Worm (Caenorhabditis elegans): ENCODE measurements around the gene F25H9.6.
"Not testable (repeated sequence)": the region's sequence is repeated elsewhere in the genome, so short reads cannot be mapped to it uniquely, and the experiment has no call there.

F25H9.6 gene

DNA sequence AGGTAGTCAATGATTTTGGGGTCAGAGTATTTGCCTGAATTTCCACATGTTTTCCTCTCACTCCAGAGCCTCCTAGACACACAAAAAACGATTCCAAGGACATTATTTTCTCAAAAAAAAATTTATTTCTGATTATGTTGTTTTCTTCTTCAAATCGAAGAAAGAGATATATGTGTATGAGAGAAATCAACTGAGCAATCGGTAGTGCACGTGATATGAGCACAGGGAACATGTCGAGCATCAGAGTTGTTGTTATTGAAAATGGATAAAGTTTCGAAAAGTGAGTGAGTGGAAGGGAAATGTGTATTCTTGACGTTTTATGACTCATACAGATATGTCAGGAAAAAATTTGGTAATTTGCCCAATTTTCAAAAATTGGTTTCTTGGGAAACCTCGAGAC is 3.9 kb upstream of the F25H9.6 start:
- no peak for TF ChIP-seq W03F9.2 (tag; optimal IDR thresholded peaks at IDR 0.05)
- no peak for TF ChIP-seq dao-5 (tag; optimal IDR thresholded peaks at IDR 0.05)
- TF ChIP-seq him-1 (tag; optimal IDR thresholded peaks at IDR 0.05): no peak

ce11 chrV:13464123-13464522 is 4.0 kb downstream of the F25H9.6 start:
- TF ChIP-seq W03F9.2 (tag; optimal IDR thresholded peaks at IDR 0.05) (no peak), him-1 (tag; optimal IDR thresholded peaks at IDR 0.05) (no peak), dao-5 (tag; optimal IDR thresholded peaks at IDR 0.05) (no peak)

- TF ChIP-seq dao-5 (tag; optimal IDR thresholded peaks at IDR 0.05) (no peak), W03F9.2 (tag; optimal IDR thresholded peaks at IDR 0.05) (peak; percentile 55)
Observed at ce11 chrV:13462974-13463373, 5.2 kb downstream of the F25H9.6 start, which contains the start of gene frm-10. TSS of gene frm-10 (plus strand) at chrV:13463207.

DNA sequence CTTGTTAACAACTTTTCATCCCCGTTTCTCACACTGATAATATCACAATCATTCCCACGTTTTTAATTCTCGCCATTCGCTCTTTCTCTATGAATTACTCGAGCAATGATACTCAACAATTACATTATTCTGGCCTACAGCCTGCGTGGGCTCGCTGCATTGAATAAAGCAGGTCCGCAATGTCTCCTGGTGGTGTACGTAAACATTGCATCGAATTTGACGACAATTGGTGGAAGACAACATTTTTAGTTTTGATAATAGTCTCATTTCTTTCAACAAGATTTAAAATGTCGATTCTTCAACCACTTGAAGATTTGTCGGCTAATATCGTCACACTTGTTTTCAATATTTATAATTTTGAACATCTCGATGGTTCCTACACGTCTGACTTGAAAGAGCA is 8.8 kb downstream of the F25H9.6 start, which contains the start of gene bath-39:
Gene bath-39 (plus strand): TSS at position 137 of the 400 bp plus-strand sequence.
- no peak for TF ChIP-seq him-1 (tag; optimal IDR thresholded peaks at IDR 0.05)
- TF ChIP-seq dao-5 (tag; optimal IDR thresholded peaks at IDR 0.05): no peak
- no peak for TF ChIP-seq W03F9.2 (tag; optimal IDR thresholded peaks at IDR 0.05)

ce11 chrV:13457858-13458257 is 10.3 kb downstream of the F25H9.6 start, which contains the start of gene F25H9.2:
TSS of gene F25H9.2 (plus strand) at chrV:13458083.
- TF ChIP-seq dao-5 (tag; optimal IDR thresholded peaks at IDR 0.05): no peak
- no peak for TF ChIP-seq him-1 (tag; optimal IDR thresholded peaks at IDR 0.05)
- TF ChIP-seq W03F9.2 (tag; optimal IDR thresholded peaks at IDR 0.05): no peak

DNA sequence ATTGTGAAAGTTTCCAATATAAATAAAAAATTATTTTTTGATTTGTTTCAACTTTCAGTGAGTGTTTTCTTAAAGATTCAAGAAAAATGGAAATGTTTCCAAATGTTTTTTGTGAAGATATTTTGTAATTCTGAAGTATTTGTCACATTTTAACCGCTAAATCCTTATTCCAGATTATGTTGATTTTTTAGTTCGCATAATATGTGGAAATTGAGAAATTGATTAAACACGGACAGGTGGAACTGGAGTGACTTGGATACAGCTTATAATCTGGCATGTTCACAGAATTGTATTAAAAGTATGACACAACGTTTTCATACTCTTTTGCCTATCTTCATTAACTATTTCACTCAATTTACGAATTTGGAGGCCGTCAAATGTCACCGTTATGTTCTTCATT is 12.7 kb downstream of the F25H9.6 start, which contains the start of gene lurp-3:
Gene lurp-3 (plus strand): TSS at position 301 of the 400 bp plus-strand sequence.
- TF ChIP-seq W03F9.2 (tag; optimal IDR thresholded peaks at IDR 0.05) (no peak), dao-5 (tag; optimal IDR thresholded peaks at IDR 0.05) (no peak), him-1 (tag; optimal IDR thresholded peaks at IDR 0.05) (no peak)

ce11 chrV:13453334-13453733 is 14.8 kb downstream of the F25H9.6 start, which contains the start of gene lurp-2:
TSS of gene lurp-2 (plus strand) at chrV:13453634.
- TF ChIP-seq dao-5 (tag; optimal IDR thresholded peaks at IDR 0.05): no peak
- no peak for TF ChIP-seq W03F9.2 (tag; optimal IDR thresholded peaks at IDR 0.05)
- TF ChIP-seq him-1 (tag; optimal IDR thresholded peaks at IDR 0.05): no peak

ce11 chrV:13445229-13445949 is 22.8 kb downstream of the F25H9.6 start, which contains the start of gene Y2H9A.4:
TSS of gene Y2H9A.4 (plus strand) at chrV:13445899.
- TF ChIP-seq him-1 (tag; optimal IDR thresholded peaks at IDR 0.05) (no peak), W03F9.2 (tag; optimal IDR thresholded peaks at IDR 0.05) (no peak), dao-5 (tag; optimal IDR thresholded peaks at IDR 0.05) (no peak)

ce11 chrV:13443535-13443934 is 24.6 kb downstream of the F25H9.6 start, which contains the start of gene Y2H9A.6:
TSS of gene Y2H9A.6 (plus strand) at chrV:13443835.
- not testable (repeated sequence) for TF ChIP-seq W03F9.2, dao-5, him-1 (tag; optimal IDR thresholded peaks at IDR 0.05)

DNA sequence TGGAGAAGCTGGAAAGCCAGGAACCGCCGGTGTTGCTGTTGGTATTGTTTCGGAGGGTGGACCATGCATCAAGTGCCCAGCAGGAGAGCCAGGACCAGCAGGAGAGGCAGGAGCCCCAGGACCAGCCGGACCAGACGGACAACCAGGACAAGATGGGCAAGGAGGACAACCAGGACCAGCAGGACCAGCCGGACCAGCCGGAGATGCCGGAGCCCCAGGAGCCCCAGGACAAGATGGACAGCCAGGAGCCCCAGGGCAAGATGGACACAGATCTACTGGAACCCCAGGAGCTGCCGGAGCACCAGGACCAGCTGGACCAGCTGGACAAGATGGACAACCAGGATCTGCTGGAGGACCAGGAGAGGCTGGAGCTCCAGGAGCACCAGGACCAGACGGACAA is 25.3 kb downstream of the F25H9.6 start:
- TF ChIP-seq him-1 (tag; optimal IDR thresholded peaks at IDR 0.05) (no peak), dao-5 (tag; optimal IDR thresholded peaks at IDR 0.05) (no peak), W03F9.2 (tag; optimal IDR thresholded peaks at IDR 0.05) (no peak)

ce11 chrV:13441661-13442060 is 26.5 kb downstream of the F25H9.6 start, which contains the start of gene col-162:
TSS of gene col-162 (plus strand) at chrV:13441961.
- no peak for TF ChIP-seq W03F9.2 (tag; optimal IDR thresholded peaks at IDR 0.05)
- TF ChIP-seq dao-5 (tag; optimal IDR thresholded peaks at IDR 0.05): no peak
- TF ChIP-seq him-1 (tag; optimal IDR thresholded peaks at IDR 0.05): no peak

DNA sequence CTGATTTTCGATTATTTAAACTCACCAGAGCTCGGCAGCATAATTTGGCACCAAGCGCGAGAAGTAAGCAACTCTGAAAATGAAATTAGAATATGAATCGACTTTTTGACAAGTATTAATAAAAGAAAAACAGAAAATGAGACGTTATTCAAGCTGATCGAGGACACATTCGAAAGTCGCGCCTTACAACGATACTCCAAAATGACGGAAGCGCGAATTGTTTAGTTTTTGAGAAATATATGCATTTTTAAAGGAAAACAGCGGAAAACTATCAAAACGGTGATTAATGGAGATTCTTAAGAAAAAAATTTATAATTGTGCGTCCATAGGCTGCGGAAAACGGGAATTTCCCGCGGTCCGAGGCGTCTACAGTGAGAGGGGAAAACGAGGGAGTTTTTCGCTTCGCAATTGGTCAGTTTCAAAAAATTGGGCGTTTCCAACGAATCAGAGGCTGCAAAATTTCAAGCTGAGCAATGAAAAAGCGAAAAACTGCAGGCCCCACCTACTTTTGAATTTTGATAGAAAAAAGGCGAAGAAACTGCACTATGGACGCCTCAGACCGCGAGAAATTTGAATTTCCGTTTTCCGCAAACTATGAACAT is 30.6 kb downstream of the F25H9.6 start, which contains the start of gene mes-4:
Gene mes-4 (minus strand): TSS at position 73 of the 602 bp plus-strand sequence.
- TF ChIP-seq W03F9.2 (tag; optimal IDR thresholded peaks at IDR 0.05) (no peak), dao-5 (tag; optimal IDR thresholded peaks at IDR 0.05) (no peak), him-1 (tag; optimal IDR thresholded peaks at IDR 0.05) (no peak)

DNA sequence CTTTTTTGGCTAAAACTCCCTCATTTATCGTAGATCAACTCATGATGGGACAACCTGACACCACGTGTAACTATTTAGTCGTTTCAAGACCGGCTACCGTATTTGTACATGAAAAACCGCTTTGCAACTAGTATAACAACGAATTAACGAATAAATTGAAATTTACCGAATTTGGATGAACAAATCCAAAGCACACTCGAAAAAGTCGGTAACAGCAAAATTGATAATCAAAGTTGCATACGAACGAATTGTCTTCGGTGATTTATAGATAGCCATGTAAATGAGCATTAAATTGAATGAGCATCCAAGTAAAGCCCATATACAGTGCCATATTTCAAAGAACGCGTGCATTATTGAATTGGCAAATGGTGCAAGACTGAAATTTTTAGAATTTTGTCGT is 35.8 kb downstream of the F25H9.6 start, which contains the start of gene srd-17:
Gene srd-17 (minus strand): TSS at position 351 of the 400 bp plus-strand sequence.
- TF ChIP-seq dao-5 (tag; optimal IDR thresholded peaks at IDR 0.05) (no peak), him-1 (tag; optimal IDR thresholded peaks at IDR 0.05) (no peak), W03F9.2 (tag; optimal IDR thresholded peaks at IDR 0.05) (no peak)

DNA sequence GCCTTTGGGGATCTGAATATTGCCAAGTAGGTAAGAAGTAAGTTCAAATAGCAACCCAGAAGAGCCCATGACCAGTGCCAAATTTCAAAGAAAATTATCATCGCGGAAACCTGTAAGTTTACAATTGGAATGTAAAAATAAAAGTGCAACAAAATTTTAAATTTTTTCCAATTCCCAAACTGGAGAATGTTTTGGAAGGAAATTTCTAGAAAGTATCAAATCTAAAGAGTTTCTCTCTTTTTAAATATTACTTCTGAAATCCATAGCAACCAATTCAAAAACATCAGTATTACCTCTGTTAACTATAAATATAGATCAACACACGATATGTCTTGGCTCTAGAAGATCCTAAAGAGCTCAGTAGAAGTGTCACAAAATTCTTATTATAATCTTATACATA is 39.5 kb downstream of the F25H9.6 start, which contains the start of gene srd-19:
Gene srd-19 (minus strand): TSS at position 101 of the 400 bp plus-strand sequence.
- TF ChIP-seq him-1 (tag; optimal IDR thresholded peaks at IDR 0.05) (no peak), dao-5 (tag; optimal IDR thresholded peaks at IDR 0.05) (no peak), W03F9.2 (tag; optimal IDR thresholded peaks at IDR 0.05) (no peak)
